Worm (Caenorhabditis elegans) whole organism, late embryonic: ENCODE results near the gene K09E2.2.

ENCODE experiments used
- ceh-18 ChIP-seq: sonication (generic microtip); optimal IDR thresholded peaks from 2 replicates; lab custom pipeline; 2016; ENCODE audit warnings: missing genetic modification characterization, missing compliant biosample characterization
- ceh-24 ChIP-seq: sonication (generic microtip); optimal IDR thresholded peaks from 2 replicates; lab custom pipeline; 2016; ENCODE audit warnings: mild to moderate bottlenecking, missing genetic modification characterization, missing compliant biosample characterization
- ceh-30 ChIP-seq: fragments of 150-350 bp; optimal IDR thresholded peaks from 2 replicates; lab custom pipeline; 2014; ENCODE audit warnings: missing biosample characterization, missing genetic modification characterization
- ceh-34 ChIP-seq: sonication (generic microtip); optimal IDR thresholded peaks from 2 replicates; lab custom pipeline; 2016; ENCODE audit warnings: mild to moderate bottlenecking, missing genetic modification characterization, missing compliant biosample characterization
- ceh-48 ChIP-seq: sonication (generic microtip); optimal IDR thresholded peaks from 2 replicates; lab custom pipeline; 2016; ENCODE audit warnings: missing genetic modification characterization, inconsistent platforms, missing compliant biosample characterization
- che-1 ChIP-seq: sonication (generic microtip); optimal IDR thresholded peaks from 2 replicates; lab custom pipeline; 2016; ENCODE audit warnings: mild to moderate bottlenecking, missing genetic modification characterization, missing compliant biosample characterization
- hlh-6 ChIP-seq: sonication (generic microtip); optimal IDR thresholded peaks from 2 replicates; lab custom pipeline; 2016; ENCODE audit warnings: missing genotype, missing genetic modification characterization, missing compliant biosample characterization
- hlh-8 ChIP-seq: sonication (generic microtip); optimal IDR thresholded peaks from 2 replicates; lab custom pipeline; 2016; ENCODE audit warnings: missing genotype, missing genetic modification characterization, missing compliant biosample characterization
- lim-6 ChIP-seq: sonication (generic microtip); optimal IDR thresholded peaks from 2 replicates; lab custom pipeline; 2016; ENCODE audit warnings: missing genetic modification characterization, missing compliant biosample characterization
- mec-3 ChIP-seq: sonication (generic microtip); optimal IDR thresholded peaks from 2 replicates; lab custom pipeline; 2016; ENCODE audit warnings: borderline replicate concordance, missing genetic modification characterization, missing compliant biosample characterization
- nhr-11 ChIP-seq: fragments of 150-350 bp; optimal IDR thresholded peaks from 2 replicates; lab custom pipeline; 2014; ENCODE audit warnings: missing biosample characterization, missing genetic modification characterization
- nhr-232 ChIP-seq: sonication (generic microtip); optimal IDR thresholded peaks from 2 replicates; lab custom pipeline; 2016; ENCODE audit warnings: missing genetic modification characterization, missing compliant biosample characterization
- pat-9 ChIP-seq: fragments of 200-800 bp; sonication (Bioruptor generic); optimal IDR thresholded peaks from 2 replicates; lab custom pipeline; 2018; ENCODE audit warnings: mild to moderate bottlenecking, missing genetic modification characterization, moderate library complexity, missing compliant biosample characterization
- ref-2 ChIP-seq: sonication (generic microtip); optimal IDR thresholded peaks from 2 replicates; lab custom pipeline; 2016; ENCODE audit warnings: missing genetic modification characterization, missing compliant biosample characterization
- sdc-2 ChIP-seq: sonication (generic microtip); optimal IDR thresholded peaks from 2 replicates; lab custom pipeline; 2016; ENCODE audit warnings: missing genotype, missing genetic modification characterization, missing compliant biosample characterization
- tbx-7 ChIP-seq: sonication (generic microtip); optimal IDR thresholded peaks from 2 replicates; lab custom pipeline; 2016; ENCODE audit warnings: missing genotype, missing genetic modification characterization, missing compliant biosample characterization
- unc-55 ChIP-seq: sonication (generic microtip); optimal IDR thresholded peaks from 2 replicates; lab custom pipeline; 2017; ENCODE audit warnings: missing biosample characterization, missing genetic modification reagents, missing genetic modification characterization
- unc-86 ChIP-seq: sonication (generic microtip); optimal IDR thresholded peaks from 2 replicates; lab custom pipeline; 2016; ENCODE audit warnings: missing genetic modification characterization, missing compliant biosample characterization

Gene K09E2.2

DNA sequence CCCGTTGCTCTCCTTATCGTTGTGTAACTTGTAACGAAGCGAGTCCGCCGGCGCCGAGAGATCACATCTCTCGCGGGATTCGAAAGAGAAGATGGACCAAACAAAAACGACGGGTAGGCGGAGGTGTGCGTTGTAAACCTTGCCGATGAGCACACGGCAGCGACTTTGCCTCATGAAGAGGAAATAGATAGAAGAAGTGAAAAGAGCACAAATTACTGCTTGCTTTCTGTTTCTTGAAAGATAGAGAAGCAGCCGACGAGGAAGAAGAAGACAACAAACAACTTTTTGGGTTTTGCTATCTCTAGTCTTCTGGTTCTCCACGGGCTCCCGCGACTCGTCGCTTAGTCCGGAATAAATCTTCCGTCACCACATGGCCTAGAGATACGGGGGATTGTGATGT, 51.0 kb downstream of the K09E2.2 start (continued):
- TF ChIP-seq ceh-24 (tag; lab: Kevin White, UChicago), result no peak
- no peak for TF ChIP-seq ref-2 (tag; lab: Kevin White, UChicago)
- no peak for TF ChIP-seq unc-55
- peak; percentile 40 for TF ChIP-seq pat-9 (tag; lab: Kevin White, UChicago)
- no peak for TF ChIP-seq mec-3 (tag; lab: Kevin White, UChicago)
- no peak for TF ChIP-seq lim-6 (tag; lab: Kevin White, UChicago)
- TF ChIP-seq ceh-48 (tag; lab: Kevin White, UChicago), result no peak
- no peak for TF ChIP-seq ceh-30 (tag; lab: Kevin White, UChicago)
- no peak for TF ChIP-seq hlh-6 (tag; lab: Kevin White, UChicago)
- no peak for TF ChIP-seq sdc-2
- no peak for TF ChIP-seq nhr-232
- no peak for TF ChIP-seq che-1
- no peak for TF ChIP-seq tbx-7 (tag; lab: Kevin White, UChicago)
- TF ChIP-seq nhr-11, result no peak
- TF ChIP-seq unc-86, result no peak
- TF ChIP-seq hlh-8, result peak; percentile 17
- peak; percentile 32 for TF ChIP-seq ceh-34 (tag; lab: Kevin White, UChicago)

DNA sequence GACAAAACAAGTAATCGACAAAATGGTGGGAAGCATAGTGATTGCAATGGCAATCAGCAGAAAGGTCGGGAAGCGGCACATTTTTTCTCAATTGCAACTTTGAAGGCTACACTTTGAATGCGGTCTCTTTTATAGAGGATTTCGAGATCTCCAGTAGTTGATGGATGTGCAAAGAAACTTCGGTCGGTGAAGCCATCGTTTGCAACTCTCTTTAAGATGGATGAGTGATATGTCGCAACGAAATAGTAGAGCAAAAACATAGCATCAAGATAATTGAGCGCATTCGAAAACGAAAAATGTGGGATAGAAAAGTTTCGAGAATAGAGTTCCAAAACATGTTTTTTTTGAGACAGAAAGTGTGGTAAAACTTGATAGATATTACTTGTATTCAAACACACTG, 54.4 kb downstream of the K09E2.2 start, which contains the start of gene EGAP4.1:
EGAP4.1 (minus strand) TSS at position 101 of the 400 bp plus-strand sequence.
- no peak for TF ChIP-seq pat-9 (tag; lab: Kevin White, UChicago)
- peak; percentile 13 for TF ChIP-seq ceh-18 (tag; lab: Kevin White, UChicago)
- TF ChIP-seq, all 69 proteins: peak for 1
